Fruit fly (Drosophila melanogaster) whole organism, prepupa: ENCODE data around the gene mgl.

ENCODE experiments used
- CG10631 ChIP-seq: fragments of 200-800 bp; sonication (Bioruptor generic); optimal IDR thresholded peaks from 2 replicates; lab custom pipeline; 2016; ENCODE audit warnings: missing biosample characterization, missing genetic modification characterization
- CG10669 ChIP-seq: fragments of 200-800 bp; sonication (Bioruptor generic); optimal IDR thresholded peaks from 3 replicates; lab custom pipeline; 2018; ENCODE audit warnings: missing biosample characterization, mild to moderate bottlenecking, missing genetic modification characterization, moderate library complexity
- CG15336 ChIP-seq: fragments of 200-800 bp; sonication (Bioruptor generic); IDR thresholded peaks from 2 replicates; pipeline ENCODE4 v1.3.6; 2022; ENCODE audit warnings: missing biosample characterization, missing genetic modification characterization
- CG16779 ChIP-seq: fragments of 200-800 bp; sonication (Bioruptor generic); optimal IDR thresholded peaks from 3 replicates; lab custom pipeline; 2017; ENCODE audit warnings: missing biosample characterization, mild to moderate bottlenecking, missing genetic modification characterization
- CG3032 ChIP-seq: fragments of 200-800 bp; optimal IDR thresholded peaks from 2 replicates; lab custom pipeline; 2019; ENCODE audit warnings: missing biosample characterization, mild to moderate bottlenecking, missing genetic modification characterization, moderate library complexity
- CG32006 ChIP-seq: fragments of 200-800 bp; sonication (Bioruptor generic); optimal IDR thresholded peaks from 3 replicates; lab custom pipeline; 2017; ENCODE audit warnings: missing biosample characterization, mild to moderate bottlenecking, missing genetic modification characterization
- CG3919 ChIP-seq: fragments of 200-800 bp; sonication (Bioruptor generic); optimal IDR thresholded peaks from 3 replicates; lab custom pipeline; 2016; ENCODE audit warnings: missing biosample characterization, missing genetic modification characterization
- CG6163 ChIP-seq: fragments of 200-800 bp; sonication (Bioruptor generic); IDR thresholded peaks from 3 replicates; pipeline ENCODE4 v1.3.6; 2022; ENCODE audit warnings: missing biosample characterization, missing genetic modification characterization
- CG8319 ChIP-seq: fragments of 200-800 bp; sonication (Bioruptor generic); optimal IDR thresholded peaks from 3 replicates; lab custom pipeline; 2016; ENCODE audit warnings: missing biosample characterization, missing genetic modification characterization
- CG8632 ChIP-seq: fragments of 200-800 bp; sonication (Bioruptor generic); optimal IDR thresholded peaks from 3 replicates; lab custom pipeline; 2016; ENCODE audit warnings: missing biosample characterization, missing genetic modification characterization
- Eip78C ChIP-seq: fragments of 200-800 bp; sonication (Bioruptor generic); peaks from one replicate; lab custom pipeline; 2016; ENCODE audit warnings: missing biosample characterization, missing genetic modification characterization
- Ets96B ChIP-seq: fragments of 200-800 bp; optimal IDR thresholded peaks from 2 replicates; lab custom pipeline; 2019; ENCODE audit warnings: missing biosample characterization, mild to moderate bottlenecking, missing genetic modification characterization, moderate library complexity
- Hr38 ChIP-seq: sonication (Bioruptor generic); optimal IDR thresholded peaks from 2 replicates; lab custom pipeline; 2016; ENCODE audit warnings: missing biosample characterization, missing genetic modification characterization
- Hr4 ChIP-seq: fragments of 200-800 bp; sonication (Bioruptor generic); optimal IDR thresholded peaks from 3 replicates; lab custom pipeline; 2016; ENCODE audit warnings: missing biosample characterization, missing genetic modification characterization
- Met ChIP-seq: fragments of 200-800 bp; sonication (Bioruptor generic); optimal IDR thresholded peaks from 3 replicates; lab custom pipeline; 2016; ENCODE audit warnings: missing biosample characterization, missing genetic modification characterization
- Smox ChIP-seq: fragments of 200-800 bp; sonication (Bioruptor generic); optimal IDR thresholded peaks from 3 replicates; lab custom pipeline; 2016; ENCODE audit warnings: missing biosample characterization, missing genetic modification characterization
- Sox15 ChIP-seq: fragments of 200-800 bp; sonication (Bioruptor generic); optimal IDR thresholded peaks from 3 replicates; lab custom pipeline; 2016; ENCODE audit warnings: missing biosample characterization, missing genetic modification characterization
- achi ChIP-seq: fragments of 200-800 bp; sonication (Bioruptor generic); optimal IDR thresholded peaks from 3 replicates; lab custom pipeline; 2016; ENCODE audit warnings: missing biosample characterization, missing genetic modification characterization
- cyc ChIP-seq: fragments of 200-800 bp; sonication (Bioruptor generic); optimal IDR thresholded peaks from 3 replicates; lab custom pipeline; 2016; ENCODE audit warnings: missing biosample characterization, missing genetic modification characterization
- dac ChIP-seq: fragments of 200-800 bp; sonication (Bioruptor generic); optimal IDR thresholded peaks from 2 replicates; lab custom pipeline; 2017; ENCODE audit warnings: missing biosample characterization, mild to moderate bottlenecking, missing genetic modification characterization
- dsx ChIP-seq: fragments of 200-800 bp; optimal IDR thresholded peaks from 3 replicates; lab custom pipeline; 2019; ENCODE audit warnings: missing biosample characterization, mild to moderate bottlenecking, missing genetic modification characterization, moderate library complexity; ENCODE audit not compliant: poor library complexity, severe bottlenecking
- lz ChIP-seq: fragments of 200-800 bp; sonication (Bioruptor generic); optimal IDR thresholded peaks from 3 replicates; lab custom pipeline; 2016; ENCODE audit warnings: missing biosample characterization, missing genetic modification characterization
- salr ChIP-seq, 2 experiments: fragments of 200-800 bp; sonication (Bioruptor generic); optimal IDR thresholded peaks; 3 replicates each; lab custom pipeline; 2016 to 2018; ENCODE audit warnings: missing biosample characterization in 2 of 2, missing genetic modification characterization in 2 of 2, mild to moderate bottlenecking in 1 of 2
- spab ChIP-seq: fragments of 200-800 bp; sonication (Bioruptor generic); optimal IDR thresholded peaks from 2 replicates; lab custom pipeline; 2017; ENCODE audit warnings: missing biosample characterization, mild to moderate bottlenecking, missing genetic modification characterization, missing genetic modification reagents
- svp ChIP-seq: fragments of 200-800 bp; sonication (Bioruptor generic); peaks from one replicate; lab custom pipeline; 2016; ENCODE audit warnings: missing biosample characterization, missing genetic modification characterization
- topi ChIP-seq: fragments of 200-800 bp; sonication (Bioruptor generic); optimal IDR thresholded peaks from 3 replicates; lab custom pipeline; 2016; ENCODE audit warnings: missing biosample characterization, missing genetic modification characterization

Gene mgl

DNA sequence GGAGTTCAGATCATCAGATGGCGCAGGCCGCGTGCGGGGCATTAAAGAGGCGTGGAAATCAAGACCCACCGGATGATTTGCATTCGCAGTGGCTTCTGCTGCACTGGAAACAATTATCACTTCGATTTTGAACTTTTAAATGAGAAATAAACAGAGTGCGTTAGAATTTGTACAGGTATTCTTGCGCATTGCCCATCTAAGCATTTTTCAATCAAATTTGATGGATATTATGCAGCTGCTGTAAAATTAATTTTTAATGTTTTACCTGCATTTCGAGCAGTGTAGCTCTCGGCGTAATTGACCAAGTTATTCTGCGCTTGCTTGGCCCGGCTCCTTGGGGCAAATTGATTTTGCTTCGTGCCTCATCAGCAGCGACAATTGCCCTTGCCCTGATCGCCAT lies 182.8 kb downstream of the mgl start (continued):
- TF ChIP-seq Hr38 (GFP tag; lab: Kevin White, UChicago) (no peak), salr (GFP tag; optimal IDR thresholded peaks at IDR 0.05; lab: Kevin White, UChicago) (no peak), Smox (GFP tag; lab: Kevin White, UChicago) (peak; percentile 28), Eip78C (GFP tag; lab: Kevin White, UChicago) (peak; percentile 72), dsx (GFP tag; lab: Kevin White, UChicago) (no peak), CG10631 (no peak), CG10669 (GFP tag; lab: Kevin White, UChicago) (no peak), CG6163 (GFP tag; lab: Robert Waterston, UW) (no peak), cyc (GFP tag; lab: Kevin White, UChicago) (peak; percentile 40), lz (GFP tag; lab: Kevin White, UChicago) (peak; percentile 64)
- TF ChIP-seq, all 60 proteins: peak for 16

DNA sequence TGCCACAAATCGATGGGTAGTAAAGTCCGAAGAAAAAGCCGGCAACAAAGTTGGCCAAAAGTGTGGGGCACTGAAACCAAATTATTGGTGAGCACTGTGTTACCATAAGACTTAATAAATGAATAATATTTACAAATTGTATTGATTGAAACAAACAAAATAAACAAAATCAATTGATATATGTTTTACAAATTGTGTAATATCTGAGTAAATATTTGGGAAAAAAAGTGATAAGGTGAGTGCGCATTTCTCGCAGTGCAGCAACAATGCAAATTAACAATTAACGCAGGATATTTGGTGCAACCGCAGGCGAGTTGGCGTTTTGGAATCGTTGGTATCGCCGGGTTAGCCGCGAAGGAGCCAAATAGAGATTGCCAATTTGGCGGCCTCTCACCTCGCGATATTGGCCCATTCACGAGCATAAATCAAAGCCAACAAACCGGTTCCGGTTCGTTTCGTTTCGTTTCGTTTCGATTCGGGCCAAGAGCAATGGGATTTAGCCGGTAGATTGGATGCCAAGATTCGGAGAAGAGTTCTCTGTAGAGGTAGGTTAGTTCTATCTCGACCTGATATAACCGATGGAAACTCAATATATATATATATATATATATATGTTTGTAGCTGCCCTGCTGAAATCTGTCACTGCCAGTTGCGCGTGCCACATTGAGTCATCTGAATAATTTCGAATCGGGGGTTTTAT lies 189.8 kb downstream of the mgl start:
- TF ChIP-seq Hr4 (GFP tag; lab: Kevin White, UChicago) (no peak), CG3919 (GFP tag; lab: Kevin White, UChicago) (peak; percentile 4), achi (GFP tag; lab: Kevin White, UChicago) (peak; percentile 20), CG8319 (GFP tag; lab: Kevin White, UChicago) (no peak), topi (GFP tag; lab: Kevin White, UChicago) (peak; percentile 15), dsx (GFP tag; lab: Kevin White, UChicago) (peak; percentile 82), CG32006 (GFP tag; lab: Kevin White, UChicago) (peak; percentile 36), Ets96B (tag; lab: Kevin White, UChicago) (peak; percentile 7), CG10631 (peak; percentile 7), CG6163 (GFP tag; lab: Robert Waterston, UW) (peak; percentile 42; the same call in 1 of the 3 replicates), Met (GFP tag; lab: Kevin White, UChicago) (peak; percentile 17), CG8632 (GFP tag; lab: Kevin White, UChicago) (no peak), Eip78C (GFP tag; lab: Kevin White, UChicago) (peak; percentile 72), cyc (GFP tag; lab: Kevin White, UChicago) (no peak), CG3032 (tag; lab: Kevin White, UChicago) (no peak), svp (GFP tag; lab: Kevin White, UChicago) (peak; percentile 44), spab (GFP tag; lab: Kevin White, UChicago) (no peak), dac (GFP tag; lab: Kevin White, UChicago) (no peak), CG16779 (tag; lab: Kevin White, UChicago) (no peak), CG15336 (GFP tag; lab: Robert Waterston, UW) (0 out of 2 replicates have a peak, but pooled peaks have one; percentile 8), lz (GFP tag; lab: Kevin White, UChicago) (peak; percentile 5), Sox15 (GFP tag; lab: Kevin White, UChicago) (no peak), CG10669 (GFP tag; lab: Kevin White, UChicago) (peak; percentile 14)
